Worm (Caenorhabditis elegans) whole organism, young adult: ENCODE measurements around the gene Y47D3A.34.

Experiments
- F33H1.4 ChIP-seq: fragments of 200-800 bp; sonication (Bioruptor generic); IDR thresholded peaks from 2 replicates; pipeline ENCODE4 v1.3.6; 2022; ENCODE audit warnings: missing genetic modification reagents, missing genetic modification characterization, missing compliant biosample characterization
- F49E8.2 ChIP-seq: sonication (generic microtip); optimal IDR thresholded peaks from 3 replicates; lab custom pipeline; 2017; ENCODE audit warnings: missing genetic modification characterization, mild to moderate bottlenecking, missing compliant biosample characterization, antibody characterized with exemption, moderate library complexity; ENCODE audit not compliant: insufficient read depth
- ama-1 ChIP-seq, 3 experiments: fragments of 150-350 bp in 1 of 3; sonication (generic microtip) in 2 of 3; optimal IDR thresholded peaks; 2 replicates each; lab custom pipeline; 2014 to 2018; ENCODE audit warnings: missing biosample characterization in 2 of 3, missing genetic modification characterization in 2 of 3, missing genetic modification reagents in 2 of 3
- dpl-1 ChIP-seq: fragments of 150-350 bp; optimal IDR thresholded peaks from 2 replicates; lab custom pipeline; 2014; ENCODE audit warnings: missing biosample characterization, missing genetic modification reagents, missing genetic modification characterization
- hlh-12 ChIP-seq: sonication (generic microtip); optimal IDR thresholded peaks from 2 replicates; lab custom pipeline; 2016; ENCODE audit warnings: missing genetic modification characterization, missing compliant biosample characterization
- hsf-1 ChIP-seq: fragments of 200-800 bp; sonication (Bioruptor generic); IDR thresholded peaks from 2 replicates; pipeline ENCODE4 v1.3.6; 2022; ENCODE audit warnings: missing genetic modification reagents, missing genetic modification characterization, missing compliant biosample characterization
- madf-10 ChIP-seq: sonication (generic microtip); optimal IDR thresholded peaks from 2 replicates; lab custom pipeline; 2016; ENCODE audit warnings: mild to moderate bottlenecking, missing genetic modification characterization, missing compliant biosample characterization
- snpc-4 ChIP-seq, 5 experiments: fragments of 150-350 bp in 1 of 5; sonication (generic microtip) in 4 of 5; optimal IDR thresholded peaks; 2 replicates each; lab custom pipeline; 2014 to 2018; ENCODE audit warnings: missing genetic modification characterization in 5 of 5, missing biosample characterization in 3 of 5, antibody characterized with exemption in 2 of 5, mild to moderate bottlenecking in 2 of 5, missing compliant biosample characterization in 2 of 5, missing genotype in 2 of 5, moderate library complexity in 2 of 5, missing genetic modification reagents in 1 of 5
- tbp1 ChIP-seq: fragments of 200-800 bp; sonication (Bioruptor generic); optimal IDR thresholded peaks from 2 replicates; lab custom pipeline; 2018; ENCODE audit warnings: mild to moderate bottlenecking, missing genetic modification characterization, missing compliant biosample characterization
- unc-62 ChIP-seq: fragments of 150-350 bp; optimal IDR thresholded peaks from 2 replicates; lab custom pipeline; 2014; ENCODE audit warnings: missing biosample characterization, missing genetic modification reagents, missing genetic modification characterization
- ztf-18 ChIP-seq: sonication (generic microtip); optimal IDR thresholded peaks from 2 replicates; lab custom pipeline; 2016; ENCODE audit warnings: missing genotype, mild to moderate bottlenecking, missing genetic modification characterization, missing compliant biosample characterization
- ztf-25 ChIP-seq: fragments of 200-800 bp; sonication (Bioruptor generic); IDR thresholded peaks from 2 replicates; pipeline ENCODE4 v1.3.6; 2022; ENCODE audit warnings: missing genetic modification reagents, missing genetic modification characterization, missing compliant biosample characterization
- ztf-28 ChIP-seq: fragments of 200-800 bp; sonication (Bioruptor generic); IDR thresholded peaks from 2 replicates; pipeline ENCODE4 v1.3.6; 2022; ENCODE audit warnings: missing genetic modification reagents, missing genetic modification characterization, missing compliant biosample characterization

- TF ChIP-seq tbp1 (GFP tag; lab: Kevin White, UChicago), result no peak
- no peak for TF ChIP-seq ama-1 (optimal IDR thresholded peaks at IDR 0.05; lab: Kevin White, UChicago)
- TF ChIP-seq ama-1 (GFP tag; optimal IDR thresholded peaks at IDR 0.05; lab: Kevin White, UChicago), result no peak
- TF ChIP-seq F33H1.4 (GFP tag; lab: Robert Waterston, UW), result no peak
- no peak for TF ChIP-seq hsf-1
- TF ChIP-seq snpc-4 (GFP tag; optimal IDR thresholded peaks at IDR 0.05; lab: Kevin White, UChicago), result no peak
- TF ChIP-seq snpc-4 (tag; optimal IDR thresholded peaks at IDR 0.05; lab: Kevin White, UChicago), result no peak
- no peak for TF ChIP-seq madf-10 (tag; lab: Kevin White, UChicago)
- no peak for TF ChIP-seq hlh-12 (tag; lab: Kevin White, UChicago)
- no peak for TF ChIP-seq ztf-25 (GFP tag; lab: Robert Waterston, UW)
- TF ChIP-seq dpl-1 (GFP tag; lab: Kevin White, UChicago), result no peak
- no peak for TF ChIP-seq unc-62 (GFP tag; lab: Kevin White, UChicago)
- TF ChIP-seq F49E8.2 (tag; lab: Kevin White, UChicago), result no peak
- TF ChIP-seq ztf-28 (GFP tag; lab: Robert Waterston, UW), result no peak
- TF ChIP-seq ztf-18, result no peak
These were observed at the start of gene Y47D3A.34 for ce11 chrIII:11234742-11235141.
